Worm (Caenorhabditis elegans) whole organism, L2 larva: ENCODE measurements around the gene zak-1.

Experiments used
- R02D3.7 ChIP-seq: fragments of 150-350 bp; optimal IDR thresholded peaks from 2 replicates; lab custom pipeline; 2014; ENCODE audit warnings: missing biosample characterization, missing genetic modification characterization
- alr-1 ChIP-seq: fragments of 150-350 bp; optimal IDR thresholded peaks from 2 replicates; lab custom pipeline; 2014; ENCODE audit warnings: missing biosample characterization, missing genetic modification characterization
- aly-2 ChIP-seq: fragments of 150-350 bp; optimal IDR thresholded peaks from 2 replicates; lab custom pipeline; 2014; ENCODE audit warnings: missing biosample characterization, missing genetic modification characterization
- ama-1 ChIP-seq: fragments of 150-350 bp; optimal IDR thresholded peaks from 2 replicates; lab custom pipeline; 2018; ENCODE audit warnings: inconsistent platforms
- dmd-4 ChIP-seq: sonication (generic microtip); optimal IDR thresholded peaks from 2 replicates; lab custom pipeline; 2017; ENCODE audit warnings: missing biosample characterization, missing genetic modification characterization
- lin-39 ChIP-seq: fragments of 150-350 bp; optimal IDR thresholded peaks from 2 replicates; lab custom pipeline; 2014; ENCODE audit warnings: missing biosample characterization, missing genetic modification reagents, missing genetic modification characterization
- lsy-2 ChIP-seq, 2 experiments: fragments of 150-350 bp in 1 of 2; sonication (generic microtip) in 1 of 2; optimal IDR thresholded peaks; 2 replicates each; lab custom pipeline; 2014 to 2017; ENCODE audit warnings: missing biosample characterization in 2 of 2, missing genetic modification characterization in 2 of 2
- mdl-1 ChIP-seq, 2 experiments: fragments of 150-350 bp in 1 of 2; sonication (generic microtip) in 1 of 2; optimal IDR thresholded peaks; 2 replicates each; lab custom pipeline; 2017; ENCODE audit warnings: missing biosample characterization in 2 of 2, missing genetic modification characterization in 2 of 2
- nhr-25 ChIP-seq: fragments of 150-350 bp; sonication (generic microtip); optimal IDR thresholded peaks from 3 replicates; lab custom pipeline; 2014; ENCODE audit warnings: missing biosample characterization, missing genetic modification characterization
- unc-62 ChIP-seq: fragments of 150-350 bp; optimal IDR thresholded peaks from 2 replicates; lab custom pipeline; 2014; ENCODE audit warnings: missing biosample characterization, missing genetic modification reagents, missing genetic modification characterization
- zag-1 ChIP-seq: fragments of 150-350 bp; optimal IDR thresholded peaks from 2 replicates; lab custom pipeline; 2014; ENCODE audit warnings: missing biosample characterization, missing genetic modification characterization
- ztf-11 ChIP-seq: sonication (generic microtip); optimal IDR thresholded peaks from 2 replicates; lab custom pipeline; 2017; ENCODE audit warnings: missing biosample characterization, missing genetic modification characterization

DNA sequence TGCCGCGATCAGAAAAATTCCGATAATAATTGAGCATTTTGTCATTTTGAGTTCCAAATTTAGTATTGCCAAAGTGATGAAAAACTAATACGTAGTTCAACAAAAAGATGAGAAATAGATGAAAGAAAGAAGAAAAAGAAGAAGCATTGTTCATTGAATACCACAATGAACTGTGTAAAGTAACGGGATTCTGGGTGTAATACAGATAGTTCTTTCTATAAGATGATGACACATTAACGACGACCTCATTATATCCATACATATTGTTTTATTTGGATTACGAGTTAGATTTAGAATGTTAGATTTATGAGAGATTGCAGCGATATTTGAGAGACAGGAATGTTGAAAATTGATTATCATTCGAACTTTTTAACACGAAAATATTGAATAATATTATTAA is 35.0 kb upstream of the zak-1 start, which contains the start of gene K04C2.5:
- TF ChIP-seq aly-2 (tag; lab: Kevin White, UChicago) (no peak), zag-1 (tag; lab: Kevin White, UChicago) (no peak), ama-1 (lab: Kevin White, UChicago) (no peak), ztf-11 (no peak), R02D3.7 (no peak), mdl-1 (tag; optimal IDR thresholded peaks at IDR 0.05; lab: Kevin White, UChicago) (no peak), lsy-2 (tag; optimal IDR thresholded peaks at IDR 0.05; lab: Kevin White, UChicago) (no peak), nhr-25 (tag; lab: Kevin White, UChicago) (no peak), dmd-4 (tag; lab: Kevin White, UChicago) (no peak), lin-39 (tag; lab: Kevin White, UChicago) (no peak), alr-1 (tag; lab: Kevin White, UChicago) (no peak), unc-62 (GFP tag; lab: Kevin White, UChicago) (no peak)
